Worm (Caenorhabditis elegans) whole organism, L4 larva: ENCODE data around the gene Y116A8C.27.

Experiments used
- F10B5.3 ChIP-seq: sonication (generic microtip); optimal IDR thresholded peaks from 2 replicates; lab custom pipeline; 2016; ENCODE audit warnings: mild to moderate bottlenecking, missing genetic modification characterization, missing compliant biosample characterization
- F37D6.2 ChIP-seq: sonication (generic microtip); optimal IDR thresholded peaks from 2 replicates; lab custom pipeline; 2016; ENCODE audit warnings: mild to moderate bottlenecking, missing genetic modification characterization, missing compliant biosample characterization
- R02D3.7 ChIP-seq: fragments of 150-350 bp; sonication (generic microtip); optimal IDR thresholded peaks from 3 replicates; lab custom pipeline; 2014; ENCODE audit warnings: missing biosample characterization, missing genetic modification characterization
- Y105C5A.15 ChIP-seq: fragments of 200-800 bp; sonication (Bioruptor generic); IDR thresholded peaks from 2 replicates; pipeline ENCODE4 v1.3.6; 2022; ENCODE audit warnings: missing genetic modification characterization, missing compliant biosample characterization
- Y5F2A.4 ChIP-seq: fragments of 200-800 bp; sonication (Bioruptor generic); optimal IDR thresholded peaks from 2 replicates; lab custom pipeline; 2018; ENCODE audit warnings: mild to moderate bottlenecking, missing genetic modification characterization, missing compliant biosample characterization
- ZK337.2 ChIP-seq: fragments of 200-800 bp; sonication (Bioruptor generic); IDR thresholded peaks from 2 replicates; pipeline ENCODE4 v1.3.6; 2022; ENCODE audit warnings: missing genetic modification reagents, missing genetic modification characterization, missing compliant biosample characterization
- aha-1 ChIP-seq: fragments of 150-350 bp; peaks from one replicate; lab custom pipeline; 2014; ENCODE audit warnings: missing biosample characterization, missing genetic modification characterization
- ceh-20 ChIP-seq: fragments of 200-800 bp; sonication (Bioruptor generic); IDR thresholded peaks from 2 replicates; pipeline ENCODE4 v1.3.6; 2022; ENCODE audit warnings: missing genetic modification reagents, missing genetic modification characterization, missing compliant biosample characterization
- ceh-62 ChIP-seq: sonication (generic microtip); optimal IDR thresholded peaks from 2 replicates; lab custom pipeline; 2017; ENCODE audit warnings: missing biosample characterization, missing genetic modification characterization
- cey-2 ChIP-seq: sonication (generic microtip); optimal IDR thresholded peaks from 3 replicates; lab custom pipeline; 2017; ENCODE audit warnings: missing genetic modification characterization, mild to moderate bottlenecking, missing compliant biosample characterization, antibody characterized with exemption, borderline replicate concordance; ENCODE audit not compliant: insufficient read depth
- daf-16 ChIP-seq, 3 experiments: sonication (generic microtip); optimal IDR thresholded peaks; 2 replicates each; lab custom pipeline; 2016 to 2017; ENCODE audit warnings: missing genetic modification characterization in 3 of 3, missing genetic modification reagents in 3 of 3, mild to moderate bottlenecking in 2 of 3, missing compliant biosample characterization in 2 of 3, missing biosample characterization in 1 of 3, moderate library complexity in 1 of 3
- dpl-1 ChIP-seq: fragments of 150-350 bp; optimal IDR thresholded peaks from 2 replicates; lab custom pipeline; 2014; ENCODE audit warnings: missing biosample characterization, missing genetic modification reagents, missing genetic modification characterization
- dve-1 ChIP-seq: sonication (generic microtip); optimal IDR thresholded peaks from 2 replicates; lab custom pipeline; 2017; ENCODE audit warnings: antibody characterized with exemption, mild to moderate bottlenecking, missing genetic modification characterization, missing compliant biosample characterization; ENCODE audit not compliant: insufficient read depth
- egl-27 ChIP-seq: sonication (generic microtip); optimal IDR thresholded peaks from 3 replicates; lab custom pipeline; 2017; ENCODE audit warnings: missing biosample characterization, missing genetic modification reagents, missing genetic modification characterization
- gei-8 ChIP-seq: fragments of 200-800 bp; sonication (Bioruptor generic); optimal IDR thresholded peaks from 2 replicates; lab custom pipeline; 2018; ENCODE audit warnings: mild to moderate bottlenecking, missing genetic modification characterization, missing compliant biosample characterization
- hif-1 ChIP-seq, 2 experiments: sonication (generic microtip); optimal IDR thresholded peaks; 2 replicates each; lab custom pipeline; 2016 to 2017; ENCODE audit warnings: missing compliant biosample characterization in 2 of 2, missing genetic modification characterization in 2 of 2, missing genetic modification reagents in 2 of 2, missing genotype in 2 of 2, mild to moderate bottlenecking in 1 of 2
- hlh-30 ChIP-seq: sonication (generic microtip); optimal IDR thresholded peaks from 2 replicates; lab custom pipeline; 2017; ENCODE audit warnings: antibody characterized with exemption, mild to moderate bottlenecking, missing genetic modification characterization, missing compliant biosample characterization; ENCODE audit not compliant: insufficient read depth
- lim-7 ChIP-seq: fragments of 200-800 bp; sonication (Bioruptor generic); IDR thresholded peaks from 2 replicates; pipeline ENCODE4 v1.3.6; 2022; ENCODE audit warnings: missing genetic modification characterization, missing compliant biosample characterization
- lin-1 ChIP-seq: fragments of 200-800 bp; sonication (Bioruptor generic); IDR thresholded peaks from 2 replicates; pipeline ENCODE4 v1.3.6; 2022; ENCODE audit warnings: missing genetic modification reagents, missing genetic modification characterization, missing compliant biosample characterization
- lin-15B ChIP-seq: fragments of 150-350 bp; sonication (generic microtip); optimal IDR thresholded peaks from 3 replicates; lab custom pipeline; 2014; ENCODE audit warnings: missing biosample characterization, missing genetic modification characterization
- lir-3 ChIP-seq: sonication (generic microtip); optimal IDR thresholded peaks from 2 replicates; lab custom pipeline; 2016; ENCODE audit warnings: mild to moderate bottlenecking, missing genetic modification characterization, missing compliant biosample characterization
- madf-5 ChIP-seq, 2 experiments: fragments of 200-800 bp; sonication (Bioruptor generic); IDR thresholded peaks; 2 replicates each; pipeline ENCODE4 v1.3.6; 2022; ENCODE audit warnings: missing compliant biosample characterization in 2 of 2, missing genetic modification characterization in 2 of 2
- nhr-102 ChIP-seq: sonication (generic microtip); optimal IDR thresholded peaks from 2 replicates; lab custom pipeline; 2016; ENCODE audit warnings: mild to moderate bottlenecking, missing genetic modification characterization, moderate library complexity, missing compliant biosample characterization
- nhr-28 ChIP-seq: fragments of 150-350 bp; optimal IDR thresholded peaks from 2 replicates; lab custom pipeline; 2014; ENCODE audit warnings: missing biosample characterization, missing genetic modification characterization
- nhr-41 ChIP-seq: fragments of 200-800 bp; sonication (Bioruptor generic); IDR thresholded peaks from 2 replicates; pipeline ENCODE4 v1.3.6; 2022; ENCODE audit warnings: missing genetic modification reagents, missing genetic modification characterization, missing compliant biosample characterization
- nhr-42 ChIP-seq: fragments of 200-800 bp; sonication (Bioruptor generic); IDR thresholded peaks from 2 replicates; pipeline ENCODE4 v1.3.6; 2022; ENCODE audit warnings: missing genetic modification characterization, missing compliant biosample characterization
- nhr-77 ChIP-seq: fragments of 150-350 bp; optimal IDR thresholded peaks from 2 replicates; lab custom pipeline; 2014; ENCODE audit warnings: missing biosample characterization, missing genetic modification characterization
- pha-4 ChIP-seq, 2 experiments: fragments of 150-350 bp in 1 of 2; fragments of 200-800 bp in 1 of 2; sonication (Bioruptor generic) in 1 of 2; IDR thresholded peaks in 1 of 2; optimal IDR thresholded peaks in 1 of 2; 2 replicates each; pipeline versions ENCODE4 v1.3.6 to Lab custom; 2014 to 2022; ENCODE audit warnings: missing genetic modification characterization in 2 of 2, missing genetic modification reagents in 2 of 2, missing biosample characterization in 1 of 2, missing compliant biosample characterization in 1 of 2
- php-3 ChIP-seq: fragments of 200-800 bp; sonication (Bioruptor generic); IDR thresholded peaks from 2 replicates; pipeline ENCODE4 v1.3.6; 2022; ENCODE audit warnings: missing genetic modification reagents, missing genetic modification characterization, missing compliant biosample characterization
- pqm-1 ChIP-seq: sonication (generic microtip); optimal IDR thresholded peaks from 2 replicates; lab custom pipeline; 2017; ENCODE audit warnings: missing biosample characterization, missing genetic modification characterization
- sdz-12 ChIP-seq: fragments of 200-800 bp; sonication (Bioruptor generic); optimal IDR thresholded peaks from 2 replicates; lab custom pipeline; 2018; ENCODE audit warnings: mild to moderate bottlenecking, missing genetic modification characterization, missing compliant biosample characterization
- snpc-1.2 ChIP-seq: fragments of 200-800 bp; sonication (Bioruptor generic); IDR thresholded peaks from 2 replicates; pipeline ENCODE4 v1.3.6; 2022; ENCODE audit warnings: missing genetic modification reagents, missing genetic modification characterization, missing compliant biosample characterization
- snpc-4 ChIP-seq: fragments of 150-350 bp; optimal IDR thresholded peaks from 2 replicates; lab custom pipeline; 2014; ENCODE audit warnings: missing biosample characterization, missing genetic modification characterization
- unc-62 ChIP-seq, 3 experiments: fragments of 150-350 bp in 1 of 3; sonication (generic microtip); optimal IDR thresholded peaks in 2 of 3; peaks in 1 of 3; 1 replicate in 1 of 3; 2 replicates in 2 of 3; lab custom pipeline; 2014 to 2017; ENCODE audit warnings: missing biosample characterization in 3 of 3, missing genetic modification characterization in 3 of 3, missing genetic modification reagents in 3 of 3, missing genotype in 1 of 3
- vab-7 ChIP-seq: fragments of 200-800 bp; sonication (Bioruptor generic); IDR thresholded peaks from 2 replicates; pipeline ENCODE4 v1.3.6; 2022; ENCODE audit warnings: missing genetic modification reagents, missing genetic modification characterization, missing compliant biosample characterization
- zfp-3 ChIP-seq: fragments of 200-800 bp; sonication (Bioruptor generic); conservative IDR thresholded peaks from 2 replicates; pipeline ENCODE4 v1.3.6; 2022; ENCODE audit warnings: missing genetic modification reagents, missing genetic modification characterization, missing compliant biosample characterization
- ztf-11 ChIP-seq: fragments of 150-350 bp; optimal IDR thresholded peaks from 2 replicates; lab custom pipeline; 2014; ENCODE audit warnings: missing biosample characterization, missing genetic modification characterization
- ztf-7 ChIP-seq: fragments of 150-350 bp; optimal IDR thresholded peaks from 2 replicates; lab custom pipeline; 2014; ENCODE audit warnings: missing biosample characterization, missing genetic modification characterization

Y116A8C.27 gene

DNA sequence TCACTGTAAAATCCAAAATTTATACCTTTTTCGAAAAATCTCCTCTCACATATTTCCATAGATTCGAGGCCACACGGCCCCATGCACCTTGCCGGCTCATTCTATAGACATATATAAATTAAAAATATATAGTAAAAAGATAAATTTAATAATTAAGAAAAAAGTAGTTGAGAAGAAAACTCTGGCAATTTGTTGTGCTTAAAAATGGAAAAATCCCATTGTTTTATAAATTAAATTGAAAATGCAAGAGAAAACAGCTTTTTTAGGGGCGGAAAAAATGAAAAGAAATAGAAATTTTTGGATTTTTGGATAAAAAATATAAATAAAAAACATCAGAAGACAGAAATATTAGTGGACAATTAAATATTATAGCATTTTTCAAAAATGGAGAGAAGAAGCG, 7.5 kb upstream of the Y116A8C.27 start, which contains the start of gene Y116A8C.30:
TSS of gene Y116A8C.30 (minus strand) at position 101 of the 400 bp plus-strand sequence.
- TF ChIP-seq lir-3 (tag; lab: Kevin White, UChicago) (no peak), egl-27 (tag; lab: Kevin White, UChicago) (no peak), nhr-102 (tag; lab: Kevin White, UChicago) (no peak), hlh-30 (tag; lab: Kevin White, UChicago) (no peak), hif-1 (tag; optimal IDR thresholded peaks at IDR 0.05; lab: Kevin White, UChicago) (no peak), Y105C5A.15 (GFP tag; lab: Robert Waterston, UW) (no peak), lin-1 (no peak), ztf-7 (tag; lab: Kevin White, UChicago) (no peak), ceh-62 (tag; lab: Kevin White, UChicago) (no peak), lin-15B (tag; lab: Kevin White, UChicago) (no peak), lim-7 (GFP tag; lab: Robert Waterston, UW) (no peak), F10B5.3 (no peak), cey-2 (tag; lab: Kevin White, UChicago) (no peak), ztf-11 (tag; lab: Kevin White, UChicago) (no peak), madf-5 (GFP tag; IDR thresholded peaks at IDR 0.05; lab: Robert Waterston, UW) (no peak), ZK337.2 (GFP tag; lab: Robert Waterston, UW) (no peak), pqm-1 (tag; lab: Kevin White, UChicago) (no peak)

DNA sequence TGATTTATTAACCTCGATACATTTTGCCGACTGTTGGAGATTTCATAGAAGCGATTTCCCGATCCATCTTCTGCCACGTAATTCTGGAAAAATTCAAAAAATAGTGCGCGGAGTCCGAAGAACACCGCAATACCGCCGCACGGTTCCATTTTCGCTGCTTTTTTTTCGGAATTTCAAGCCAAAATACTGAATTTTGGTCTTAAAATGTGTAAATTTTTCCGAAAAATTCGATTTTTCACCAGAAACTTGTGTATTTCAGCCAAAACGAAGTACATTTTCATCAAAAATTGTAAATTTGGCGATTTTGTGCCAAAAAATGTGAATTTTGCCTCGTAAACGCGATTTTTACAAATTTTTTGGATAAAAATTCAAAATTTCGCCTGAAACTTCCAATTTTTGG, 7.0 kb upstream of the Y116A8C.27 start:
- peak; percentile 77 for TF ChIP-seq aha-1
- TF ChIP-seq unc-62 (GFP tag; optimal IDR thresholded peaks at IDR 0.05 in 1 of 2; lab: Kevin White, UChicago): peak in 1 of 2 experiments; percentile 50
- TF ChIP-seq unc-62 (tag; optimal IDR thresholded peaks at IDR 0.05; lab: Kevin White, UChicago): no peak
- no peak for TF ChIP-seq ceh-20
- no peak for TF ChIP-seq Y105C5A.15 (GFP tag; lab: Robert Waterston, UW)

DNA sequence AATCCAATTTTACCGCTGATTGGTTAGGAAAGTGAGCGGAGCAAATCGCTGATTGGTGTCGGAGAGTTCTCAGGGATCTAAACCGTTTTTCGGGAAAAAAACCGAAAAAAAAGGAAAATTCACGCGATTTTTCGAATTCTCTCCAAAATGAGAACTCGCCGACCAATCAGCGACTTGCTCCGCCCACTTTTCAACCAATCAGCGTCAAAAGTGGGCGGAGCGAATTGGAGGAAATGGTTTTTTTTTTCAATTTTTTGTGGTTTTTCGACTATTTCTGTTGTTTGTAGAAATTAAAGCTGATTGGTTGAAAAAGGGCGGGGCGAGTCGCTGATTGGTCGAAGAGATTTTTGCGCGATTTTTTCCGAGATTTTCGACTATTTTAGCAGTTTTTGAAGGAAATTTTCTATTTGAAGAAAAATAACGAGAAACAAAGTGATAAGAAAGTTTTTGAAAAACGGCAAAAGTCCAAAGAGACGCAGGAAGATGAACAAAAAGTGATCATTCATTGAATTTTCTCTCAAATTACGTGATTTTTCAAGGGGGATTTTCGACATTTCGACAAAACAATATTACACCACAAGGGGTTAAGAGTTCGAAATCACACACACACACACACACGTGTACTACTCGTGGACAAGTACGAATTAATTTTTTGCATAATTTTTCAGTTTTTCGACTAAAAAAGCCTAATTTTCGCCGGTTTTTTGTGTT, 4.7 kb upstream of the Y116A8C.27 start:
- TF ChIP-seq dve-1 (no peak), nhr-28 (peak; percentile 4), sdz-12 (no peak), nhr-42 (GFP tag; lab: Robert Waterston, UW) (no peak), daf-16 (GFP tag; optimal IDR thresholded peaks at IDR 0.05; lab: Kevin White, UChicago) (no peak), daf-16 (tag; optimal IDR thresholded peaks at IDR 0.05; lab: Kevin White, UChicago) (peak; percentile 16), hlh-30 (tag; lab: Kevin White, UChicago) (peak; percentile 30), snpc-1.2 (GFP tag; lab: Robert Waterston, UW) (no peak), F37D6.2 (tag; lab: Kevin White, UChicago) (no peak), php-3 (no peak), nhr-77 (tag; lab: Kevin White, UChicago) (no peak), nhr-41 (no peak), vab-7 (GFP tag; lab: Robert Waterston, UW) (no peak), Y5F2A.4 (GFP tag; lab: Kevin White, UChicago) (no peak), ZK337.2 (GFP tag; lab: Robert Waterston, UW) (no peak), dpl-1 (GFP tag; lab: Kevin White, UChicago) (no peak), aha-1 (peak; percentile 88), pha-4 (GFP tag; IDR thresholded peaks at IDR 0.05; lab: Robert Waterston, UW) (no peak), pha-4 (tag; optimal IDR thresholded peaks at IDR 0.05; lab: Kevin White, UChicago) (no peak), zfp-3 (no peak), Y105C5A.15 (GFP tag; lab: Robert Waterston, UW) (no peak), snpc-4 (tag; lab: Kevin White, UChicago) (no peak), hif-1 (tag; optimal IDR thresholded peaks at IDR 0.05; lab: Kevin White, UChicago) (peak in 1 of 2 experiments; percentile 70), gei-8 (GFP tag; lab: Kevin White, UChicago) (no peak), R02D3.7 (tag; lab: Kevin White, UChicago) (no peak)
